Fruit fly (Drosophila melanogaster) S2 (cell line): ENCODE data around the gene Rab39.

Experiments used
- CG8478 ChIP-seq: fragments of >200 bp; optimal IDR thresholded peaks from 2 replicates; lab custom pipeline; 2018
- CTCF ChIP-seq, 2 experiments: fragments of >200 bp; optimal IDR thresholded peaks; 2 replicates each; lab custom pipeline; 2018

Rab39 gene

dm6 chrX:7734131-7734930, at the start of gene Rab39, which contains the start of gene Pdp:
Rab39 (plus strand) TSS chrX:7734923.
Pdp (minus strand) TSS chrX:7734651.
- TF ChIP-seq CG8478: no peak
- no peak for TF ChIP-seq CTCF (optimal IDR thresholded peaks at IDR 0.05; lab: Kevin White, UChicago)

DNA sequence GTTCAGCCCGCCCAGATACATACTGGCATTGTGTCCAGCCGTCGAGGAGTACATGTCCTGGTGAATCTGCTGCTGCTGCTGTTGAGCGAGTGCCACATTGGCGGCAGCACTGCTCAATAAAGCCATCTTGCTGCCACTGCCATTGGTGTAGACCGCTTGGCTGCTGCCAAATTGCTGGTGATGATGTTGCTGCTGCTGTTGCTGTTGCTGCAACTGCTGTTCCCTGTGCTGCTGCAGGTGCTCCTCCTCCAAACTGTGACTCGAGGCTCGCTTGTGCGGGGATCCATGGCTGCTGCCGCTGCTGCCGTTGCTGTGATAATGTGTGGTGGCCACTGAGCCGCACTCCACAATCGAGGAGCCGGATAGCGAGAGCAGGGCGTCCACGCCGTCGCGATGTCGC, 48.7 kb upstream of the Rab39 start:
- TF ChIP-seq CTCF (optimal IDR thresholded peaks at IDR 0.05; lab: Kevin White, UChicago) (no peak), CG8478 (no peak)

DNA sequence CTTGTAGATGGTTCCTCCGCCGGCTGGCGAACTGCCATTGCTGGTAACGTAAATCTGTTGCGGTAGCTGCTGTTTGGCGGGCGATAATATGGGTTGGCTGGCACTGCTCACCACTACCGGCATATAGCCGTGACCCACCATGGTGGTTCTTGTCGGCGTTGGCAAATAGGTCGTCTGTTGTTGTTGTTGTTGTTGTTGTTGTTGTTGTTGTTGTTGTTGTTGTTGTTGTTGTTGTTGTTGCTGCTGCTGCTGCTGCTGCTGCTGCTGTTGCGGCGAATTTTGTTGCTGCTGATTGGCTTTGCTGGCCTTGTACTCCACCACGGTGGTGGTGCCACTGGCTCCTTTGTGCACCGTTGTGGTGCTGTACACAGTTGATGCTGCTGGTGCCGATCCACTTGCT, 45.9 kb upstream of the Rab39 start:
- TF ChIP-seq CG8478 (no peak), CTCF (optimal IDR thresholded peaks at IDR 0.05; lab: Kevin White, UChicago) (no peak)

- TF ChIP-seq CG8478 (no peak), CTCF (optimal IDR thresholded peaks at IDR 0.05; lab: Kevin White, UChicago) (no peak)
Observed at dm6 chrX:7690683-7691082, 44.0 kb upstream of the Rab39 start.

- no peak for TF ChIP-seq CG8478
- TF ChIP-seq CTCF (optimal IDR thresholded peaks at IDR 0.05; lab: Kevin White, UChicago): no peak
Observed at dm6 chrX:7691221-7691914, 43.4 kb upstream of the Rab39 start.

- TF ChIP-seq CG8478: no peak
- no peak for TF ChIP-seq CTCF (optimal IDR thresholded peaks at IDR 0.05; lab: Kevin White, UChicago)
Observed at dm6 chrX:7691947-7692739, 42.6 kb upstream of the Rab39 start.

DNA sequence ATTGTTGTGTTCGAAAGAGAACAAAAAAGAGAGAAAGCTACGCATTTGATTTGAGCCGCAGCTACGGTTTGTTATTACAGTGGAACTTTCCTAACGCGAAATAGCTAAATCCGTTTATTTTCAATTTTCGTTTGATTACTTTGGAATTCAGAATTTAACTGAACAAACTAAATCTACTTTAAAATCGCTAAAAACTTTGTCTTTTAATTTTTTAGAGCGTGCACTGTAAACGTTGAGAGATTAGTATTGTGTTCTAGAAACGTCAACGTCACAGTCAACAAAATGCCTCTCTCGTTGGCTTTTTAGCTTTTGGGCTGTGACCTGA, 42.0 kb upstream of the Rab39 start:
- TF ChIP-seq CG8478 (no peak), CTCF (optimal IDR thresholded peaks at IDR 0.05; lab: Kevin White, UChicago) (no peak)

DNA sequence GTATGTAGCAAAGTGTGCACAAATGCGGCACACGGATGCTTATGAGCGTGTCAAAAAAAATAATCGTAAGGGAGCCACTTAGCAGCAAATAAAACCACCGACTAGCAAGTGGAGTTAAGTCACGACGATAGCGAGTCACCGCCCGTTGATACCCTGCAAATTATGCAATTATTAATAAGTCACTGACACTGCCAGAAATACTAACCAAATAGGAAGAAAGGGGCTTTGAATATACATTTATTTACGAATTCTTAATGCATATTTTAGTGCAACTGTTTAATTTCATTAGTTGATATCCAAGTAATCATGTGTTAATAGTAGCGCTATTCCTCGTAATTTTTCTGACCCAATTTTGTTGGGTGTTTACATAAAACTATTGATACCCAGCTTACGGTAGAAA, 41.3 kb upstream of the Rab39 start:
- no peak for TF ChIP-seq CG8478
- TF ChIP-seq CTCF (optimal IDR thresholded peaks at IDR 0.05; lab: Kevin White, UChicago): no peak

DNA sequence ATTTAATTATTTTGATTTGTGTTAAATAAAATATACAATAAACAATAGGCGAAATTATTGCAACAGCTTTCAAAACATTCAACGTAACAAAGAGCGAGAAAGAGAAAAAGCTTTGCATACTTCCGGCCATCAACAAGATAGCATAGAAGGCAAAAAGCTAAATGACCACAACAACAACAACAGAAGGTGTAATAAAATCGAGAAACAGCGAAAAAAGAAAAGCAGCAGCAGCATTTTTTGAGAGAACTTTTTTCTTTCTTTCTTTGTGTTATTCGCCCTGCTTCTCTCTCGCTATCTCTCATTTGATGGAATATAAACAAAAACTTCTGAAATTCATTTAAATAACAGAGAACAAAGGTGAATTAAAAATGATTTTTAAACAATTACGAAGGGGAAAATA, 40.5 kb upstream of the Rab39 start:
- no peak for TF ChIP-seq CG8478
- no peak for TF ChIP-seq CTCF (optimal IDR thresholded peaks at IDR 0.05; lab: Kevin White, UChicago)

- TF ChIP-seq CTCF (optimal IDR thresholded peaks at IDR 0.05; lab: Kevin White, UChicago) (no peak), CG8478 (no peak)
Observed at dm6 chrX:7694868-7695267, 39.9 kb upstream of the Rab39 start.

dm6 chrX:7695391-7696053, 39.2 kb upstream of the Rab39 start:
- no peak for TF ChIP-seq CTCF (optimal IDR thresholded peaks at IDR 0.05; lab: Kevin White, UChicago)
- TF ChIP-seq CG8478: no peak

dm6 chrX:7696165-7696564, 38.6 kb upstream of the Rab39 start:
- TF ChIP-seq CG8478: no peak
- TF ChIP-seq CTCF (optimal IDR thresholded peaks at IDR 0.05; lab: Kevin White, UChicago): no peak

dm6 chrX:7696711-7697654, 37.7 kb upstream of the Rab39 start:
- TF ChIP-seq CG8478 (no peak), CTCF (optimal IDR thresholded peaks at IDR 0.05; lab: Kevin White, UChicago) (no peak)
